Fruit fly (Drosophila melanogaster) Kc167 (cell line): ENCODE data around the gene CG10026.

Experiments
- Myc ChIP-seq: fragments of >200 bp; optimal IDR thresholded peaks from 2 replicates; lab custom pipeline; 2017; ENCODE audit warnings: missing external identifiers
- Sin3A ChIP-seq: fragments of >200 bp; optimal IDR thresholded peaks from 2 replicates; lab custom pipeline; 2018; ENCODE audit warnings: missing external identifiers
- insv ChIP-seq: fragments of >200 bp; optimal IDR thresholded peaks from 3 replicates; lab custom pipeline; 2018; ENCODE audit warnings: missing external identifiers

DNA sequence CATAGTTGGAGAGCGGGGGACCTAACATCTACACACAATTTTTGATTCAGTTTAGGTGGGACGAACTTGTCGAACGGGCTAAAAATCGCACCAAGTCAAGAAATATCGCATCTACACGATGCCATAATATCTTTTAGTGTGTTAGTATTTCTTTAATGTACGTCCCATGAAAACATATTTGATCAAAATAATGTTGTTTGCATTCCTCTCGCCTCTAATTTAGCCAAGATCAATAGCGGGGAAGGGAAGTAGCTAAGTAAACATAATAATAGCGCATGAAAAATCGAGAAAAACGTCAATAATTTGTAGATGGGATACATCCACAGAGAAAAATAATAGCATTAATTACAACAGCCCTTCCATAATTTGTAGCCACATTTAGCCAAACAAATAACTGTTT is 42.1 kb upstream of the CG10026 start:
- no peak for TF ChIP-seq Myc (lab: Kevin White, UChicago)
- no peak for TF ChIP-seq insv (lab: Kevin White, UChicago)
- no peak for TF ChIP-seq Sin3A
